Worm (Caenorhabditis elegans) whole organism, L1 larva: Measurements from ENCODE around the gene C03G5.14.

Experiments
- C34B4.2 ChIP-seq: sonication (generic microtip); optimal IDR thresholded peaks from 2 replicates; lab custom pipeline; 2017; ENCODE audit warnings: mild to moderate bottlenecking, missing genetic modification characterization, missing compliant biosample characterization
- blmp-1 ChIP-seq: fragments of 150-350 bp; optimal IDR thresholded peaks from 2 replicates; lab custom pipeline; 2014; ENCODE audit warnings: missing biosample characterization, missing genetic modification characterization
- ceh-88 ChIP-seq: fragments of 200-800 bp; sonication (Bioruptor generic); IDR thresholded peaks from 2 replicates; pipeline ENCODE4 v1.3.6; 2022; ENCODE audit warnings: missing genetic modification characterization, missing compliant biosample characterization
- dsc-1 ChIP-seq: sonication (generic microtip); optimal IDR thresholded peaks from 2 replicates; lab custom pipeline; 2016; ENCODE audit warnings: mild to moderate bottlenecking, missing genetic modification characterization, missing compliant biosample characterization
- egl-27 ChIP-seq, 2 experiments: fragments of 150-350 bp in 1 of 2; sonication (generic microtip); optimal IDR thresholded peaks; 3 replicates each; lab custom pipeline; 2017 to 2018; ENCODE audit warnings: missing biosample characterization in 2 of 2, missing genetic modification characterization in 2 of 2, missing genetic modification reagents in 2 of 2
- elt-2 ChIP-seq: sonication (generic microtip); optimal IDR thresholded peaks from 2 replicates; lab custom pipeline; 2016; ENCODE audit warnings: missing genetic modification characterization, mild to moderate bottlenecking, inconsistent platforms, missing compliant biosample characterization, missing genetic modification reagents
- elt-3 ChIP-seq, 6 experiments: fragments of 150-350 bp in 1 of 6; sonication (generic microtip); optimal IDR thresholded peaks; 2 replicates each; lab custom pipeline; 2017 to 2018; ENCODE audit warnings: missing biosample characterization in 6 of 6, missing genetic modification characterization in 6 of 6, inconsistent platforms in 1 of 6
- fkh-4 ChIP-seq: sonication (generic microtip); optimal IDR thresholded peaks from 2 replicates; lab custom pipeline; 2016; ENCODE audit warnings: missing compliant biosample characterization, missing genetic modification characterization, borderline replicate concordance
- jun-1 ChIP-seq: fragments of 150-350 bp; optimal IDR thresholded peaks from 2 replicates; lab custom pipeline; 2014; ENCODE audit warnings: missing biosample characterization, missing genetic modification reagents, missing genetic modification characterization
- lin-13 ChIP-seq: fragments of 150-350 bp; optimal IDR thresholded peaks from 2 replicates; lab custom pipeline; 2014; ENCODE audit warnings: missing biosample characterization, missing genetic modification reagents, missing genetic modification characterization
- lin-14 ChIP-seq: fragments of 200-800 bp; sonication (Bioruptor generic); optimal IDR thresholded peaks from 2 replicates; lab custom pipeline; 2018; ENCODE audit warnings: mild to moderate bottlenecking, missing genetic modification characterization, moderate library complexity, missing compliant biosample characterization
- lin-35 ChIP-seq, 2 experiments: fragments of 150-350 bp; optimal IDR thresholded peaks; 2 replicates each; lab custom pipeline; 2014; ENCODE audit warnings: missing biosample characterization in 2 of 2, missing genetic modification characterization in 2 of 2, missing genetic modification reagents in 2 of 2
- lsy-2 ChIP-seq, 2 experiments: fragments of 150-350 bp; optimal IDR thresholded peaks; 2 replicates each; lab custom pipeline; 2014; ENCODE audit warnings: missing biosample characterization in 2 of 2, missing genetic modification characterization in 2 of 2
- mab-9 ChIP-seq: fragments of 200-800 bp; sonication (Bioruptor generic); IDR thresholded peaks from 2 replicates; pipeline ENCODE4 v1.3.6; 2022; ENCODE audit warnings: missing genetic modification reagents, missing genetic modification characterization, missing compliant biosample characterization
- mep-1 ChIP-seq: fragments of 150-350 bp; optimal IDR thresholded peaks from 2 replicates; lab custom pipeline; 2014; ENCODE audit warnings: missing biosample characterization, missing genetic modification characterization
- nhr-12 ChIP-seq: sonication (generic microtip); optimal IDR thresholded peaks from 2 replicates; lab custom pipeline; 2017; ENCODE audit warnings: missing biosample characterization, missing genetic modification characterization
- nhr-20 ChIP-seq: sonication (generic microtip); optimal IDR thresholded peaks from 2 replicates; lab custom pipeline; 2016; ENCODE audit warnings: mild to moderate bottlenecking, missing genetic modification characterization, missing compliant biosample characterization
- nhr-47 ChIP-seq: sonication (generic microtip); optimal IDR thresholded peaks from 2 replicates; lab custom pipeline; 2016; ENCODE audit warnings: mild to moderate bottlenecking, missing genetic modification characterization, moderate library complexity, missing compliant biosample characterization
- nhr-76 ChIP-seq: sonication (generic microtip); optimal IDR thresholded peaks from 2 replicates; lab custom pipeline; 2017; ENCODE audit warnings: missing biosample characterization, missing genetic modification characterization
- nhr-77 ChIP-seq: fragments of 150-350 bp; optimal IDR thresholded peaks from 2 replicates; lab custom pipeline; 2014; ENCODE audit warnings: missing biosample characterization, missing genetic modification characterization
- nhr-85 ChIP-seq: sonication (generic microtip); peaks from one replicate; lab custom pipeline; 2016; ENCODE audit warnings: missing genetic modification characterization, inconsistent platforms, missing compliant biosample characterization
- rnt-1 ChIP-seq: sonication (generic microtip); optimal IDR thresholded peaks from 2 replicates; lab custom pipeline; 2016; ENCODE audit warnings: mild to moderate bottlenecking, missing genetic modification characterization, moderate library complexity, missing compliant biosample characterization
- skn-1 ChIP-seq: fragments of 150-350 bp; optimal IDR thresholded peaks from 2 replicates; lab custom pipeline; 2014; ENCODE audit warnings: missing biosample characterization, missing genetic modification characterization
- snu-23 ChIP-seq: sonication (generic microtip); optimal IDR thresholded peaks from 2 replicates; lab custom pipeline; 2016; ENCODE audit warnings: missing genetic modification characterization, missing compliant biosample characterization
- sptf-1 ChIP-seq: fragments of 150-350 bp; optimal IDR thresholded peaks from 2 replicates; lab custom pipeline; 2014; ENCODE audit warnings: missing biosample characterization, missing genetic modification characterization
- sup-37 ChIP-seq: fragments of 200-800 bp; sonication (Bioruptor generic); optimal IDR thresholded peaks from 2 replicates; lab custom pipeline; 2018; ENCODE audit warnings: mild to moderate bottlenecking, missing genetic modification characterization, missing compliant biosample characterization
- swsn-7 ChIP-seq: sonication (generic microtip); optimal IDR thresholded peaks from 2 replicates; lab custom pipeline; 2016; ENCODE audit warnings: missing genetic modification characterization, missing compliant biosample characterization
- unc-130 ChIP-seq: fragments of 150-350 bp; optimal IDR thresholded peaks from 2 replicates; lab custom pipeline; 2017; ENCODE audit warnings: missing biosample characterization, missing genetic modification characterization, inconsistent platforms
- unc-30 ChIP-seq: sonication (generic microtip); optimal IDR thresholded peaks from 2 replicates; lab custom pipeline; 2017; ENCODE audit warnings: missing biosample characterization, missing genetic modification characterization
- unc-62 ChIP-seq: fragments of 150-350 bp; optimal IDR thresholded peaks from 2 replicates; lab custom pipeline; 2014; ENCODE audit warnings: missing biosample characterization, missing genetic modification reagents, missing genetic modification characterization
- xbp-1 ChIP-seq: sonication (generic microtip); optimal IDR thresholded peaks from 2 replicates; lab custom pipeline; 2016; ENCODE audit warnings: missing genetic modification characterization, missing compliant biosample characterization
- ztf-11 ChIP-seq, 2 experiments: sonication (generic microtip); optimal IDR thresholded peaks; 2 replicates each; lab custom pipeline; 2016 to 2017; ENCODE audit warnings: missing genetic modification characterization in 2 of 2, missing biosample characterization in 1 of 2, missing compliant biosample characterization in 1 of 2

C03G5.14 gene

DNA sequence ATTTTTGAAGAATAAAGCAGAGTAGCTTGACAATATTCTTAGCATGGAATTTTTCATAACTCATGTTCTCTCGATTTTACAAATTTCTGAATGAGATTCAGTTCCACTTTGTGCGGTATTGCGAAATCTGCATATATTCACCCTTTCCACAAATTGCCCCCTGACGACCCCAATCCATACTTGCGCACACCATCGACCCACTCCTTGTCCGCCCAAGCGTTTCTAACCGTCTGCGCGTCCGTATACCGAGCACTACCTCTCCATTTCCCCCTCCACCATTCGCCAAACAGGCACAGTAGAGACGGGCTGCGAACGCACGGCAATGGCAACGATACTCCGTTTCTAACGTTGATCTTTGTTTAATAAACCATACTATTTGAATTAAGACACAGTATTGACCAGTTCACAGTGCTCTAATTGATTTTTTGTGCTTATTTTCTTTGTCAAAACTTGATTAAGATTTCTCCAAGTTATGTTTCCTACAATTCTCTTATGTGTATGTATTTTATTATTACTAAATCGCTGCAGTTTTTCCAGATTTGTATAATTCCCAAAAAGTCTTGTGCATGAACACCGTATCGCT lies 35.0 kb downstream of the C03G5.14 start, which contains the start of gene utx-1 (continued):
- TF ChIP-seq elt-3 (tag; optimal IDR thresholded peaks at IDR 0.05; lab: Kevin White, UChicago) (no peak), xbp-1 (no peak), mep-1 (peak; percentile 21)

DNA sequence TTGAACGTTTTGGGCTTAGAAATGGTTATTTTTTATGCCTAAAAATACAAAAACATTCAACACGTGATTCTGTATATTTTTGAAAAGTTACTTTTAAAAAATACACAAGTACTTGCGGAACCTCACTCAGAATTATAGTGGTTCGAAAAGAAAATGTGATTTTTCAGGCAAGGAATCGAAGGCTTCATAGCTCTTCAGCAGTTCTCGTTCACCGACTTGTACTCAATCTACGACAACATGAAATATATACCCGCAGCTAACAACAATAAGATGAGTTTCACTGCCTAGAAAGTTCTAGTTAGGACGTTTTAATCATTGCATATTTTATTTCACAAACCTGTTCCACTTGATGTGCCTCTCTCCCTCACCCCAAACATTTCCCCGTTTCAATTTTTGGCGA lies 40.9 kb downstream of the C03G5.14 start:
- TF ChIP-seq nhr-76 (tag; lab: Kevin White, UChicago) (no peak), sptf-1 (tag; lab: Kevin White, UChicago) (no peak), unc-30 (no peak), dsc-1 (tag; lab: Kevin White, UChicago) (no peak), fkh-4 (no peak), lsy-2 (tag; optimal IDR thresholded peaks at IDR 0.05; lab: Kevin White, UChicago) (no peak), nhr-12 (tag; lab: Kevin White, UChicago) (no peak), sup-37 (GFP tag; lab: Kevin White, UChicago) (no peak), ceh-88 (GFP tag; lab: Robert Waterston, UW) (no peak), snu-23 (GFP tag; lab: Kevin White, UChicago) (no peak), ztf-11 (tag; optimal IDR thresholded peaks at IDR 0.05; lab: Kevin White, UChicago) (no peak), elt-3 (tag; optimal IDR thresholded peaks at IDR 0.05; lab: Kevin White, UChicago) (no peak), unc-62 (GFP tag; lab: Kevin White, UChicago) (no peak), skn-1 (tag; lab: Kevin White, UChicago) (no peak), C34B4.2 (tag; lab: Kevin White, UChicago) (no peak), nhr-47 (no peak)
- TF ChIP-seq, all 84 proteins: peak for 0

DNA sequence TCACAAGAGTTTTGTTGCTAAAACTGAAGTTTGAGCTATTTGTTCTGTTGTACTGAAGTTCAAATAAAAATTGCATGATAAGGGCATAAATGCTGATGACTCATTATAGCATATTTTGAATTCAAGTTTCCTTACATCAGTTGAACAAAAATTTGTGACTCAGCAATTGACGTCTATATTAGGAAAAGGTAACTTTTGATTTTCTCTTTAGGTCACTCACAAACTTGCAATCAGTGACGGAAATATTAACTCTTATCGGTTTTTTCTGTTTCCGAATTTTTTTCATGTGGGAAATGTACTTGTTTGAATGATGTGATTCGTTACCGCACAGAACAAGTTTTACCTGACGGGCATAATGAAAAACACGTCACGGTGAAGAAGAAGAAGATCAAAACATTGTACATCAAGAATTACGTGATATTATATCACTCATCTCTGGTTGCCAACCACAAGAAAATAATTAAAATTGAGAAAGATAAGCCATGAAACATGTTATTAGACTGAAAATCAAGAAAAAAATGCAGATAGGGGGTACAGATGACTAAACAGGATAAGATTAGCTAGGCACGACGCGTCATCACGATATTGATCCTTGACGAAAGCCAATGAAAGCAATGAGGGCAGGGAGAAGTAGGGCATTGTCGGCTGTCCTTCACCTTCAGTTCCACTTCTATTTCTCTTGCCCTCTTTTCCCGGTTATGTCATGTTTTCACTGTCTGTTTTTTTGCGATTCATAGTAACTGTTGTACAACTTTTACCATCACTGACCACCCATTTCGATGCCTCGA lies 42.1 kb downstream of the C03G5.14 start:
- no peak for TF ChIP-seq egl-27 (tag; optimal IDR thresholded peaks at IDR 0.05; lab: Kevin White, UChicago)
- peak in 1 of 6 experiments; percentile 36 for TF ChIP-seq elt-3 (tag; optimal IDR thresholded peaks at IDR 0.05; lab: Kevin White, UChicago)
- TF ChIP-seq elt-2 (tag; lab: Kevin White, UChicago), result peak; percentile 26
- TF ChIP-seq nhr-20 (tag; lab: Kevin White, UChicago), result peak; percentile 18
- peak; percentile 60 for TF ChIP-seq dsc-1 (tag; lab: Kevin White, UChicago)
- TF ChIP-seq nhr-76 (tag; lab: Kevin White, UChicago), result no peak
- TF ChIP-seq mab-9, result no peak
- peak; percentile 23 for TF ChIP-seq lin-14 (GFP tag; lab: Kevin White, UChicago)
- peak; percentile 47 for TF ChIP-seq nhr-85 (tag; lab: Kevin White, UChicago)

DNA sequence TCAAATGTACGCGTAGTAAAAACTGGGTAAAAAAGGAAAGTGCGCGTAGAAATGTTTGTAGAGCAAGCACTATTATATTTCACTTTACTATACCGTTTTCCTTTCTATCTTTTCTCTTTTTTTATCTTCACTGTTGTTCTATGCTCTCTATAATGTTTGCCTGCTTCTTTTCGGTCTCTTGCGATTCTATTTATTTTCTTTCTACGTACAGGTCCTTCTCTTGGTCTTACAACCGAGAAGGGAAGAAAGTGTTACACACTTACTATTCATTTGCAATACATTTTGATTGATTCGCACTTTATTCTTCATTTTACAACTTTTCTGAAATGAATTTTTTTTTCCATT lies 42.7 kb downstream of the C03G5.14 start:
- peak; percentile 17 for TF ChIP-seq nhr-20 (tag; lab: Kevin White, UChicago)
- TF ChIP-seq jun-1 (tag; lab: Kevin White, UChicago), result no peak
- TF ChIP-seq lin-35 (GFP tag; optimal IDR thresholded peaks at IDR 0.05; lab: Kevin White, UChicago), result peak in 1 of 2 experiments; percentile 0
- no peak for TF ChIP-seq unc-130 (tag; lab: Kevin White, UChicago)
- no peak for TF ChIP-seq swsn-7 (tag; lab: Kevin White, UChicago)
- TF ChIP-seq nhr-85 (tag; lab: Kevin White, UChicago), result peak; percentile 24
- TF ChIP-seq blmp-1 (tag; lab: Kevin White, UChicago), result peak; percentile 80
- no peak for TF ChIP-seq lin-13
- peak; percentile 27 for TF ChIP-seq lin-14 (GFP tag; lab: Kevin White, UChicago)
- no peak for TF ChIP-seq nhr-77
- peak; percentile 1 for TF ChIP-seq rnt-1 (tag; lab: Kevin White, UChicago)
- TF ChIP-seq, all 84 proteins: peak for 6
